Fruit fly (Drosophila melanogaster) whole organism, prepupa: ENCODE data around the gene CG32026.

Source experiments
- CG16779 ChIP-seq: fragments of 200-800 bp; sonication (Bioruptor generic); optimal IDR thresholded peaks from 3 replicates; lab custom pipeline; 2017; ENCODE audit warnings: missing biosample characterization, mild to moderate bottlenecking, missing genetic modification characterization
- CG6276 ChIP-seq: fragments of 200-800 bp; sonication (Bioruptor generic); optimal IDR thresholded peaks from 2 replicates; lab custom pipeline; 2017; ENCODE audit warnings: missing biosample characterization, mild to moderate bottlenecking, missing genetic modification characterization
- CG6808 ChIP-seq: fragments of 200-800 bp; sonication (Bioruptor generic); optimal IDR thresholded peaks from 3 replicates; lab custom pipeline; 2017; ENCODE audit warnings: missing biosample characterization, missing genetic modification characterization, mild to moderate bottlenecking, moderate library complexity, missing genetic modification reagents
- CG6854 ChIP-seq: fragments of 200-800 bp; sonication (Bioruptor generic); optimal IDR thresholded peaks from 2 replicates; lab custom pipeline; 2017; ENCODE audit warnings: missing biosample characterization, mild to moderate bottlenecking, missing genetic modification characterization
- Eip75B ChIP-seq: fragments of 200-800 bp; sonication (Bioruptor generic); optimal IDR thresholded peaks from 3 replicates; lab custom pipeline; 2016; ENCODE audit warnings: missing biosample characterization, missing genetic modification characterization
- Ets21C ChIP-seq: fragments of 200-800 bp; sonication (Bioruptor generic); optimal IDR thresholded peaks from 3 replicates; lab custom pipeline; 2016; ENCODE audit warnings: missing biosample characterization, missing genetic modification characterization
- Lpt ChIP-seq: fragments of 200-800 bp; sonication (Bioruptor generic); optimal IDR thresholded peaks from 3 replicates; lab custom pipeline; 2016; ENCODE audit warnings: missing biosample characterization, missing genetic modification characterization
- dac ChIP-seq: fragments of 200-800 bp; sonication (Bioruptor generic); optimal IDR thresholded peaks from 2 replicates; lab custom pipeline; 2017; ENCODE audit warnings: missing biosample characterization, mild to moderate bottlenecking, missing genetic modification characterization

dm6 chr3L:8833467-8833802 is 2.8 kb upstream of the CG32026 start:
- TF ChIP-seq Eip75B (no peak), dac (no peak), CG16779 (no peak), Ets21C (no peak), CG6808 (GFP tag; lab: Kevin White, UChicago) (no peak), CG6854 (no peak), CG6276 (GFP tag; lab: Kevin White, UChicago) (no peak), Lpt (GFP tag; lab: Kevin White, UChicago) (no peak)
